Fruit fly (Drosophila melanogaster) whole organism, embryonic: ENCODE results near the gene CG43901.
A peak's percentile ranks its signal among the peaks of the same experiment; 100 is the strongest.

Experiments
- Abd-B ChIP-seq: fragments of 200-800 bp; sonication (Bioruptor generic); optimal IDR thresholded peaks from 2 replicates; lab custom pipeline; 2018; ENCODE audit warnings: missing biosample characterization, mild to moderate bottlenecking, missing genetic modification characterization, moderate library complexity
- CG10209 ChIP-seq: fragments of 200-800 bp; sonication (Bioruptor generic); optimal IDR thresholded peaks from 3 replicates; lab custom pipeline; 2017; ENCODE audit warnings: missing biosample characterization, mild to moderate bottlenecking, missing genetic modification characterization, missing genetic modification reagents
- CG11456 ChIP-seq: fragments of 200-800 bp; sonication (Bioruptor generic); IDR thresholded peaks from 3 replicates; pipeline ENCODE4 v1.3.6; 2022; ENCODE audit warnings: missing biosample characterization, missing genetic modification characterization
- CG12071 ChIP-seq: fragments of 200-800 bp; sonication (Bioruptor generic); optimal IDR thresholded peaks from 3 replicates; lab custom pipeline; 2018; ENCODE audit warnings: missing biosample characterization, mild to moderate bottlenecking, missing genetic modification characterization
- CG12104 ChIP-seq: fragments of 200-800 bp; sonication (Bioruptor generic); optimal IDR thresholded peaks from 3 replicates; lab custom pipeline; 2016; ENCODE audit warnings: missing biosample characterization, missing genetic modification characterization
- CG12219 ChIP-seq: fragments of 200-800 bp; sonication (Bioruptor generic); optimal IDR thresholded peaks from 3 replicates; lab custom pipeline; 2018; ENCODE audit warnings: missing biosample characterization, mild to moderate bottlenecking, missing genetic modification characterization
- CG13775 ChIP-seq: fragments of 200-800 bp; sonication (Bioruptor generic); optimal IDR thresholded peaks from 3 replicates; lab custom pipeline; 2017; ENCODE audit warnings: missing biosample characterization, mild to moderate bottlenecking, missing genetic modification characterization
- CG14965 ChIP-seq: fragments of 200-800 bp; sonication (Bioruptor generic); optimal IDR thresholded peaks from 2 replicates; lab custom pipeline; 2016; ENCODE audit warnings: missing biosample characterization, missing genetic modification characterization, borderline replicate concordance
- CG15514 ChIP-seq: fragments of 200-800 bp; sonication (Bioruptor generic); optimal IDR thresholded peaks from 3 replicates; lab custom pipeline; 2017; ENCODE audit warnings: missing biosample characterization, missing genetic modification characterization, mild to moderate bottlenecking, moderate library complexity, missing genetic modification reagents
- CG17361 ChIP-seq: fragments of 200-800 bp; sonication (Bioruptor generic); IDR thresholded peaks from 3 replicates; pipeline ENCODE4 v1.3.6; 2022; ENCODE audit warnings: missing biosample characterization, missing genetic modification characterization
- CG1832 ChIP-seq: fragments of 200-800 bp; sonication (Bioruptor generic); optimal IDR thresholded peaks from 2 replicates; lab custom pipeline; 2017; ENCODE audit warnings: missing biosample characterization, mild to moderate bottlenecking, missing genetic modification characterization, inconsistent platforms
- CG18599 ChIP-seq: fragments of 200-800 bp; sonication (Bioruptor generic); optimal IDR thresholded peaks from 3 replicates; lab custom pipeline; 2017; ENCODE audit warnings: missing biosample characterization, missing genetic modification characterization, mild to moderate bottlenecking, moderate library complexity, missing genetic modification reagents
- CG2875 ChIP-seq: fragments of 200-800 bp; sonication (Bioruptor generic); optimal IDR thresholded peaks from 2 replicates; lab custom pipeline; 2017; ENCODE audit warnings: missing biosample characterization, mild to moderate bottlenecking, missing genetic modification characterization, missing genetic modification reagents
- CG32532 ChIP-seq: fragments of 200-800 bp; sonication (Bioruptor generic); IDR thresholded peaks from 2 replicates; pipeline ENCODE4 v1.3.6; 2022; ENCODE audit warnings: missing biosample characterization, missing genetic modification characterization
- CG32772 ChIP-seq: fragments of 200-800 bp; sonication (Bioruptor generic); IDR thresholded peaks from 2 replicates; pipeline ENCODE4 v1.3.6; 2022; ENCODE audit warnings: missing biosample characterization, missing genetic modification characterization
- CG34224 ChIP-seq: fragments of 200-800 bp; sonication (Bioruptor generic); IDR thresholded peaks from 3 replicates; pipeline ENCODE4 v1.3.6; 2022; ENCODE audit warnings: missing biosample characterization, missing genetic modification characterization; ENCODE audit not compliant: partially characterized antibody
- CG34376 ChIP-seq: fragments of 200-800 bp; sonication (Bioruptor generic); optimal IDR thresholded peaks from 2 replicates; lab custom pipeline; 2018; ENCODE audit warnings: missing biosample characterization, mild to moderate bottlenecking, missing genetic modification characterization
- CG4328 ChIP-seq: fragments of 200-800 bp; sonication (Bioruptor generic); optimal IDR thresholded peaks from 3 replicates; lab custom pipeline; 2017; ENCODE audit warnings: missing biosample characterization, missing genetic modification reagents, missing genetic modification characterization
- CG4424 ChIP-seq: fragments of 200-800 bp; sonication (Bioruptor generic); optimal IDR thresholded peaks from 3 replicates; lab custom pipeline; 2016; ENCODE audit warnings: missing biosample characterization, missing genetic modification characterization
- CG4707 ChIP-seq: fragments of 200-800 bp; sonication (Bioruptor generic); optimal IDR thresholded peaks from 2 replicates; lab custom pipeline; 2018; ENCODE audit warnings: missing biosample characterization, mild to moderate bottlenecking, missing genetic modification characterization, moderate library complexity
- CG6175 ChIP-seq: fragments of 200-800 bp; sonication (Bioruptor generic); IDR thresholded peaks from 3 replicates; pipeline ENCODE4 v1.3.6; 2022; ENCODE audit warnings: missing biosample characterization, missing genetic modification characterization
- CG6654 ChIP-seq: fragments of 200-800 bp; sonication (Bioruptor generic); optimal IDR thresholded peaks from 2 replicates; lab custom pipeline; 2017; ENCODE audit warnings: missing biosample characterization, mild to moderate bottlenecking, missing genetic modification characterization
- CG7372 ChIP-seq: fragments of 200-800 bp; sonication (Bioruptor generic); IDR thresholded peaks from 2 replicates; pipeline ENCODE4 v1.3.6; 2022; ENCODE audit warnings: missing biosample characterization, missing genetic modification characterization
- CG8290 ChIP-seq, 3 experiments: fragments of 200-800 bp; sonication (Bioruptor generic); optimal IDR thresholded peaks; 2 replicates each; lab custom pipeline; 2016 to 2019; ENCODE audit warnings: missing biosample characterization in 3 of 3, missing genetic modification characterization in 3 of 3, mild to moderate bottlenecking in 2 of 3, moderate library complexity in 1 of 3
- CG9609 ChIP-seq: fragments of 200-800 bp; sonication (Bioruptor generic); optimal IDR thresholded peaks from 3 replicates; lab custom pipeline; 2016; ENCODE audit warnings: missing biosample characterization, missing genetic modification characterization
- D ChIP-seq, 2 experiments: fragments of 200-800 bp in 1 of 2; fragments of >200 bp in 1 of 2; sonication (Bioruptor generic) in 1 of 2; optimal IDR thresholded peaks; 2 replicates in 1 of 2; 3 replicates in 1 of 2; lab custom pipeline; 2017; ENCODE audit warnings: mild to moderate bottlenecking in 1 of 2, missing biosample characterization in 1 of 2, missing genetic modification characterization in 1 of 2, missing genetic modification reagents in 1 of 2
- D19A ChIP-seq: fragments of 200-800 bp; optimal IDR thresholded peaks from 3 replicates; lab custom pipeline; 2019; ENCODE audit warnings: missing biosample characterization, mild to moderate bottlenecking, missing genetic modification characterization, moderate library complexity
- Gsc ChIP-seq: fragments of 200-800 bp; sonication (Bioruptor generic); IDR thresholded peaks from 2 replicates; pipeline ENCODE4 v1.3.6; 2022; ENCODE audit warnings: missing biosample characterization, missing genetic modification characterization
- Hr39 ChIP-seq: fragments of >200 bp; optimal IDR thresholded peaks from 2 replicates; lab custom pipeline; 2017
- Jarid2 ChIP-seq: fragments of 200-800 bp; sonication (Bioruptor generic); optimal IDR thresholded peaks from 3 replicates; lab custom pipeline; 2017; ENCODE audit warnings: mild to moderate bottlenecking, missing biosample characterization, missing genetic modification reagents, missing genetic modification characterization
- Kr ChIP-seq: fragments of 200-800 bp; sonication (Bioruptor generic); optimal IDR thresholded peaks from 2 replicates; lab custom pipeline; 2017; ENCODE audit warnings: missing biosample characterization, mild to moderate bottlenecking, missing genetic modification characterization
- MBD-R2 ChIP-seq: fragments of 200-800 bp; sonication (Bioruptor generic); IDR thresholded peaks from 2 replicates; pipeline ENCODE4 v1.3.6; 2022; ENCODE audit warnings: missing biosample characterization, missing genetic modification characterization
- Nf-YC ChIP-seq: fragments of 200-800 bp; optimal IDR thresholded peaks from 3 replicates; lab custom pipeline; 2019; ENCODE audit warnings: missing biosample characterization, mild to moderate bottlenecking, missing genetic modification characterization, moderate library complexity
- Sox100B ChIP-seq: fragments of 200-800 bp; sonication (Bioruptor generic); optimal IDR thresholded peaks from 3 replicates; lab custom pipeline; 2018; ENCODE audit warnings: missing biosample characterization, mild to moderate bottlenecking, missing genetic modification characterization
- Xbp1 ChIP-seq: fragments of 200-800 bp; sonication (Bioruptor generic); optimal IDR thresholded peaks from 3 replicates; lab custom pipeline; 2016; ENCODE audit warnings: missing biosample characterization, mild to moderate bottlenecking, missing genetic modification characterization
- amos ChIP-seq: fragments of 200-800 bp; sonication (Bioruptor generic); IDR thresholded peaks from 2 replicates; pipeline ENCODE4 v1.3.6; 2022; ENCODE audit warnings: missing biosample characterization, missing genetic modification characterization; ENCODE audit not compliant: partially characterized antibody
- bsh ChIP-seq, 2 experiments: fragments of 200-800 bp; sonication (Bioruptor generic); optimal IDR thresholded peaks; 2 replicates each; lab custom pipeline; 2017 to 2018; ENCODE audit warnings: mild to moderate bottlenecking in 2 of 2, missing biosample characterization in 2 of 2, missing genetic modification characterization in 2 of 2, moderate library complexity in 1 of 2
- cad ChIP-seq: fragments of >200 bp; optimal IDR thresholded peaks from 2 replicates; lab custom pipeline; 2017; ENCODE audit warnings: missing biosample characterization, missing genetic modification characterization
- dan ChIP-seq: fragments of 200-800 bp; sonication (Bioruptor generic); IDR thresholded peaks from 2 replicates; pipeline ENCODE4 v1.3.6; 2022; ENCODE audit warnings: missing biosample characterization, missing genetic modification characterization
- en ChIP-seq: fragments of 200-800 bp; sonication (Bioruptor generic); optimal IDR thresholded peaks from 2 replicates; lab custom pipeline; 2016; ENCODE audit warnings: missing biosample characterization, missing genetic modification characterization
- gcm2 ChIP-seq: fragments of 200-800 bp; sonication (Bioruptor generic); optimal IDR thresholded peaks from 2 replicates; lab custom pipeline; 2016; ENCODE audit warnings: missing biosample characterization, missing genetic modification characterization
- gsb-n ChIP-seq: fragments of 200-800 bp; sonication (Bioruptor generic); optimal IDR thresholded peaks from 3 replicates; lab custom pipeline; 2018; ENCODE audit warnings: missing biosample characterization, mild to moderate bottlenecking, missing genetic modification characterization
- lab ChIP-seq: fragments of 200-800 bp; sonication (Bioruptor generic); optimal IDR thresholded peaks from 3 replicates; lab custom pipeline; 2017; ENCODE audit warnings: missing biosample characterization, missing genetic modification characterization, mild to moderate bottlenecking, moderate library complexity, missing genetic modification reagents
- nerfin-2 ChIP-seq: fragments of 200-800 bp; sonication (Bioruptor generic); IDR thresholded peaks from 2 replicates; pipeline ENCODE4 v1.3.6; 2022; ENCODE audit warnings: missing biosample characterization, missing genetic modification characterization; ENCODE audit not compliant: partially characterized antibody
- p53 ChIP-seq: fragments of 200-800 bp; sonication (Bioruptor generic); optimal IDR thresholded peaks from 2 replicates; lab custom pipeline; 2016; ENCODE audit warnings: missing biosample characterization, missing genetic modification characterization
- sens ChIP-seq: fragments of 200-800 bp; sonication (Bioruptor generic); peaks from one replicate; lab custom pipeline; 2016; ENCODE audit warnings: missing biosample characterization, missing genetic modification characterization
- sna ChIP-seq: fragments of 200-800 bp; sonication (Bioruptor generic); IDR thresholded peaks from 2 replicates; pipeline ENCODE4 v1.3.6; 2022; ENCODE audit warnings: missing biosample characterization, missing genetic modification characterization; ENCODE audit not compliant: partially characterized antibody
- tap ChIP-seq: fragments of 200-800 bp; optimal IDR thresholded peaks from 3 replicates; lab custom pipeline; 2019; ENCODE audit warnings: missing biosample characterization, mild to moderate bottlenecking, missing genetic modification characterization, moderate library complexity
- ttk ChIP-seq: fragments of 200-800 bp; sonication (Bioruptor generic); IDR thresholded peaks from 2 replicates; pipeline ENCODE4 v2.1.2; 2022; ENCODE audit warnings: missing biosample characterization, missing genetic modification characterization
- vvl ChIP-seq: fragments of 200-800 bp; sonication (Bioruptor generic); IDR thresholded peaks from 2 replicates; pipeline ENCODE4 v1.3.6; 2022; ENCODE audit warnings: missing biosample characterization, missing genetic modification characterization

Gene CG43901

DNA sequence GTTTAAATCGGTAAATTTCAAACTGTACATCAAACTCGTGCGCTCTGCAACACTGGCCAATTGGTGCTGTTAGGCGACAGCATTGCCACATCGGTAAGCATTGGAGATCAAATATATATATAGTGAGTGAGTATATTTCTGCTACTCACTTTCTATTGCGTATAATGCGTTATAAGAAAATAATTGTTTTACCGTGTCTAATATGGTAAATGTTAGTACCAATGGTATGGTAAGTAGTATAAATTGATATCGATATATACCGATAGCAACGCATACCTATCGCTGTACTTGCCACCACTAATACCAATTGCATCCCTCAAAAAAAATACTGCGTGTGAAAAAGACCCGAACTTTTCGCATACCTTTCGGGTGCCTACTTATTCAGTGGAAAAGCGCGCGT lies 48.2 kb upstream of the CG43901 start, which contains the start of the genes sofe and CG2186 (continued):
- TF ChIP-seq tap (tag; lab: Kevin White, UChicago): no peak
- TF ChIP-seq CG14965 (GFP tag; lab: Kevin White, UChicago): no peak
- TF ChIP-seq CG18599 (GFP tag; lab: Kevin White, UChicago): no peak
- TF ChIP-seq CG11456 (GFP tag; lab: Robert Waterston, UW): 0 out of 3 replicates have a peak, but pooled peaks have one; percentile 37
- TF ChIP-seq CG8290 (GFP tag; optimal IDR thresholded peaks at IDR 0.05; lab: Kevin White, UChicago): peak; percentile 17
- TF ChIP-seq CG8290 (tag; optimal IDR thresholded peaks at IDR 0.05; lab: Kevin White, UChicago): no peak
- TF ChIP-seq CG17361: peak; percentile 55
- TF ChIP-seq CG6654 (GFP tag; lab: Kevin White, UChicago): peak; percentile 81
- no peak for TF ChIP-seq CG4328
- peak; percentile 66 for TF ChIP-seq Xbp1 (GFP tag; lab: Kevin White, UChicago)
- TF ChIP-seq sens (GFP tag; lab: Kevin White, UChicago): peak; percentile 92
- peak; percentile 56 for TF ChIP-seq CG32532 (GFP tag; lab: Robert Waterston, UW)
- TF ChIP-seq CG34224: peak; percentile 70
- TF ChIP-seq p53: no peak
- peak; percentile 21 for TF ChIP-seq Nf-YC (tag; lab: Kevin White, UChicago)
- TF ChIP-seq Hr39 (lab: Kevin White, UChicago): no peak
- TF ChIP-seq Jarid2 (GFP tag; lab: Kevin White, UChicago): no peak
- TF ChIP-seq CG6175: no peak
- TF ChIP-seq CG9609: no peak
- TF ChIP-seq CG2875 (GFP tag; lab: Kevin White, UChicago): no peak
- no peak for TF ChIP-seq en
- peak; percentile 69 for TF ChIP-seq CG15514 (GFP tag; lab: Kevin White, UChicago)
- TF ChIP-seq gcm2 (GFP tag; lab: Kevin White, UChicago): no peak
- peak; percentile 61 for TF ChIP-seq nerfin-2 (GFP tag; lab: Robert Waterston, UW)
- no peak for TF ChIP-seq Gsc (GFP tag; lab: Robert Waterston, UW)
- no peak for TF ChIP-seq CG32772 (GFP tag; lab: Robert Waterston, UW)
- TF ChIP-seq CG13775 (GFP tag; lab: Kevin White, UChicago): peak; percentile 57
- TF ChIP-seq CG12104 (GFP tag; lab: Kevin White, UChicago): no peak
- TF ChIP-seq CG4424 (GFP tag; lab: Kevin White, UChicago): peak; percentile 47
- TF ChIP-seq sna (GFP tag; lab: Robert Waterston, UW): peak; percentile 77
- TF ChIP-seq dan (GFP tag; lab: Robert Waterston, UW): no peak
- TF ChIP-seq gsb-n (tag; lab: Kevin White, UChicago): no peak
- TF ChIP-seq D (optimal IDR thresholded peaks at IDR 0.05; lab: Kevin White, UChicago): no peak
- no peak for TF ChIP-seq D (GFP tag; optimal IDR thresholded peaks at IDR 0.05; lab: Kevin White, UChicago)
- peak; percentile 57 for TF ChIP-seq MBD-R2 (GFP tag; lab: Robert Waterston, UW)
- peak; percentile 43 for TF ChIP-seq CG10209 (GFP tag; lab: Kevin White, UChicago)
- no peak for TF ChIP-seq lab (GFP tag; lab: Kevin White, UChicago)
- TF ChIP-seq Abd-B (GFP tag; lab: Kevin White, UChicago): peak; percentile 35
- TF ChIP-seq amos (GFP tag; lab: Robert Waterston, UW): peak; percentile 85
- TF ChIP-seq CG1832 (GFP tag; lab: Kevin White, UChicago): no peak
- no peak for TF ChIP-seq CG12071 (GFP tag; lab: Kevin White, UChicago)
- no peak for TF ChIP-seq CG12219 (GFP tag; lab: Kevin White, UChicago)
- TF ChIP-seq CG34376: no peak
- TF ChIP-seq ttk (GFP tag; lab: Robert Waterston, UW): peak; percentile 38; the same call in 1 of the 2 replicates
- TF ChIP-seq CG7372 (GFP tag; lab: Robert Waterston, UW): 0 out of 2 replicates have a peak, but pooled peaks have one; percentile 14
- no peak for TF ChIP-seq CG4707 (GFP tag; lab: Kevin White, UChicago)
- TF ChIP-seq Sox100B: no peak
- no peak for TF ChIP-seq cad (GFP tag; lab: Kevin White, UChicago)
- TF ChIP-seq Kr (GFP tag; lab: Kevin White, UChicago): no peak
- no peak for TF ChIP-seq D19A (tag; lab: Kevin White, UChicago)
- TF ChIP-seq vvl: peak; percentile 64; the same call in 1 of the 2 replicates
- TF ChIP-seq bsh (GFP tag; optimal IDR thresholded peaks at IDR 0.05; lab: Kevin White, UChicago): peak in 1 of 2 experiments; percentile 57
